Worm (Caenorhabditis elegans): ENCODE results near the gene F25E5.9.

Gene F25E5.9

ce11 chrV:7476766-7477165, 39.0 kb upstream of the F25E5.9 start, which contains the start of gene srh-125:
TSS of gene srh-125 (minus strand) at chrV:7476866.
- TF ChIP-seq hlh-4 (tag; optimal IDR thresholded peaks at IDR 0.05) (peak; percentile 63), lir-3 (tag; optimal IDR thresholded peaks at IDR 0.05; ENCODE audit: poor library complexity) (no peak), F16B12.6 (tag; optimal IDR thresholded peaks at IDR 0.05) (no peak), fkh-8 (tag; optimal IDR thresholded peaks at IDR 0.05) (peak; percentile 15)

DNA sequence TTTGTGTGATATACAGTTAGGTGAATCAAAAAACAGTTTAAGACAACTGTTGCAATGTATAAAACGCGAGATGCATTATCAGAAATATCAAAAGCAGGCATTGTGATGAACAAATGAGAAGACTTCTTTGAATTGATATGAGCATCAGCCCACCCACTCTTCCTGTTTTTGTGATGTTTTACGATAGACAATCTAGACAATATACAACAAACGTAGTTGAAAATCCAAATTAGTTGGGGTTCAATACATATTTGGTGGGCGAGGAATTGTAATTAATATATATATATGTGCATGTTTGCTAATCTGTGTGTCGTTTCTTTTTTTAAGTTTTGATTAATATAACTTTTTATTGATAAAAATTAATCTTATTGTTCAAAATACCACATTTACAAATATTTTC, 35.1 kb upstream of the F25E5.9 start, which contains the start of gene str-28:
TSS of gene str-28 (minus strand) at position 101 of the 400 bp plus-strand sequence.
- TF ChIP-seq sptf-1 (tag; optimal IDR thresholded peaks at IDR 0.05) = no peak

ce11 chrV:7465509-7465908, 27.8 kb upstream of the F25E5.9 start, which contains the start of gene F25E5.1:
TSS of gene F25E5.1 (plus strand) at chrV:7465884.
- TF ChIP-seq lin-15B (tag; optimal IDR thresholded peaks at IDR 0.05) = peak; percentile 31
- TF ChIP-seq sox-4 (tag; optimal IDR thresholded peaks at IDR 0.05) = peak; percentile 38
- TF ChIP-seq aly-2 (tag; optimal IDR thresholded peaks at IDR 0.05) = no peak
- peak; percentile 70 to 73 for TF ChIP-seq lin-35 (GFP tag; optimal IDR thresholded peaks at IDR 0.05)
- TF ChIP-seq ztf-4 (tag; optimal IDR thresholded peaks at IDR 0.05) = no peak
- TF ChIP-seq dpl-1 (GFP tag; optimal IDR thresholded peaks at IDR 0.05) = peak; percentile 49 to 72 (median 63)
- TF ChIP-seq nhr-20 (tag; optimal IDR thresholded peaks at IDR 0.05) = peak; percentile 71
- no peak for TF ChIP-seq ceh-88 (GFP tag; IDR thresholded peaks at IDR 0.05)
- TF ChIP-seq mdl-1 (tag; optimal IDR thresholded peaks at IDR 0.05) = peak in 1 of 2 experiments; percentile 58
- TF ChIP-seq jun-1 (tag; optimal IDR thresholded peaks at IDR 0.05) = peak; percentile 2
- peak; percentile 30 for TF ChIP-seq fkh-4 (tag; optimal IDR thresholded peaks at IDR 0.05; ENCODE audit: borderline replicate concordance)
- no peak for TF ChIP-seq egl-27 (tag; optimal IDR thresholded peaks at IDR 0.05)
- peak; percentile 61 for TF ChIP-seq swsn-7 (tag; optimal IDR thresholded peaks at IDR 0.05)
- peak; percentile 87 for TF ChIP-seq nhr-85 (tag)
- TF ChIP-seq dsc-1 (tag; optimal IDR thresholded peaks at IDR 0.05) = peak; percentile 56
- peak; percentile 61 for TF ChIP-seq nhr-90 (tag; optimal IDR thresholded peaks at IDR 0.05; ENCODE audit: poor library complexity)
- TF ChIP-seq elt-2 (tag; optimal IDR thresholded peaks at IDR 0.05) = peak; percentile 33
- TF ChIP-seq zip-4 (GFP tag; optimal IDR thresholded peaks at IDR 0.05) = no peak
- peak; percentile 61 for TF ChIP-seq unc-98 (GFP tag; IDR thresholded peaks at IDR 0.05)
- TF ChIP-seq vab-15 (tag; optimal IDR thresholded peaks at IDR 0.05) = no peak
- TF ChIP-seq efl-1 (optimal IDR thresholded peaks at IDR 0.05) = peak; percentile 79 to 81
- TF ChIP-seq efl-1 (GFP tag; optimal IDR thresholded peaks at IDR 0.05 in 1 of 2) = peak; percentile 73 to 93
- TF ChIP-seq C34B4.2 (tag; optimal IDR thresholded peaks at IDR 0.05) = no peak
- TF ChIP-seq efl-3 (GFP tag; optimal IDR thresholded peaks at IDR 0.05) = no peak
- peak; percentile 72 for TF ChIP-seq nhr-47 (tag; optimal IDR thresholded peaks at IDR 0.05)
- TF ChIP-seq nhr-77 (tag; optimal IDR thresholded peaks at IDR 0.05) = peak; percentile 34
- TF ChIP-seq lin-13 (GFP tag; optimal IDR thresholded peaks at IDR 0.05) = peak; percentile 46
- TF ChIP-seq ceh-82 (tag; optimal IDR thresholded peaks at IDR 0.05) = peak; percentile 42 to 73 (median 65)
- TF ChIP-seq F16B12.6 (tag; optimal IDR thresholded peaks at IDR 0.05) = peak; percentile 42
- TF ChIP-seq xbp-1 (tag; optimal IDR thresholded peaks at IDR 0.05) = peak; percentile 59
- no peak for TF ChIP-seq mef-2 (tag; optimal IDR thresholded peaks at IDR 0.05)
- TF ChIP-seq nhr-71 (tag; optimal IDR thresholded peaks at IDR 0.05) = peak; percentile 80
- peak; percentile 87 for TF ChIP-seq mep-1 (tag; optimal IDR thresholded peaks at IDR 0.05)
- no peak for TF ChIP-seq unc-130 (tag; optimal IDR thresholded peaks at IDR 0.05)
- peak; percentile 86 for TF ChIP-seq lir-3 (tag; optimal IDR thresholded peaks at IDR 0.05; ENCODE audit: poor library complexity)
- TF ChIP-seq nhr-76 (tag; optimal IDR thresholded peaks at IDR 0.05) = no peak
- peak; percentile 93 for TF ChIP-seq lin-14 (GFP tag; optimal IDR thresholded peaks at IDR 0.05)
- peak; percentile 55 to 75 for TF ChIP-seq lsy-2 (tag; optimal IDR thresholded peaks at IDR 0.05)
- no peak for TF ChIP-seq fkh-10 (GFP tag; optimal IDR thresholded peaks at IDR 0.05)
- TF ChIP-seq tbx-2 (tag; optimal IDR thresholded peaks at IDR 0.05) = peak; percentile 75
- peak; percentile 77 for TF ChIP-seq ceh-90 (tag; optimal IDR thresholded peaks at IDR 0.05)
- peak; percentile 70 for TF ChIP-seq nhr-19 (GFP tag; conservative IDR thresholded peaks at IDR 0.05)
- peak; percentile 82 for TF ChIP-seq fkh-8 (tag; optimal IDR thresholded peaks at IDR 0.05)
- no peak for TF ChIP-seq ama-1 (optimal IDR thresholded peaks at IDR 0.05)
- TF ChIP-seq irx-1 (tag; optimal IDR thresholded peaks at IDR 0.05) = peak; percentile 44
- TF ChIP-seq C16A3.4 (tag; optimal IDR thresholded peaks at IDR 0.05) = peak; percentile 29
- no peak for TF ChIP-seq hlh-4 (tag; optimal IDR thresholded peaks at IDR 0.05)
- peak; percentile 37 for TF ChIP-seq blmp-1 (tag; optimal IDR thresholded peaks at IDR 0.05)
